Worm (Caenorhabditis elegans) whole organism, late embryonic: ENCODE measurements around the gene F30H5.3.

Source experiments
- C08G9.2 ChIP-seq: sonication (generic microtip); optimal IDR thresholded peaks from 2 replicates; lab custom pipeline; 2016; ENCODE audit warnings: mild to moderate bottlenecking, missing genetic modification characterization, moderate library complexity, missing compliant biosample characterization
- K02D7.2 ChIP-seq: sonication (generic microtip); optimal IDR thresholded peaks from 2 replicates; lab custom pipeline; 2017; ENCODE audit warnings: mild to moderate bottlenecking, missing genetic modification characterization, missing compliant biosample characterization
- K09A11.1 ChIP-seq: sonication (generic microtip); optimal IDR thresholded peaks from 2 replicates; lab custom pipeline; 2017; ENCODE audit warnings: antibody characterized with exemption, mild to moderate bottlenecking, missing genetic modification characterization, missing compliant biosample characterization; ENCODE audit not compliant: insufficient read depth
- T23F11.4 ChIP-seq: fragments of 200-800 bp; sonication (Bioruptor generic); optimal IDR thresholded peaks from 2 replicates; lab custom pipeline; 2018; ENCODE audit warnings: mild to moderate bottlenecking, missing genetic modification characterization, missing compliant biosample characterization
- Y22D7AL.16 ChIP-seq: sonication (generic microtip); optimal IDR thresholded peaks from 2 replicates; lab custom pipeline; 2016; ENCODE audit warnings: missing genetic modification characterization, missing compliant biosample characterization
- ahr-1 ChIP-seq: sonication (generic microtip); optimal IDR thresholded peaks from 2 replicates; lab custom pipeline; 2016; ENCODE audit warnings: missing genetic modification characterization, missing compliant biosample characterization
- ceh-14 ChIP-seq: sonication (generic microtip); optimal IDR thresholded peaks from 2 replicates; lab custom pipeline; 2016; ENCODE audit warnings: missing genotype, missing genetic modification characterization, missing compliant biosample characterization
- ceh-22 ChIP-seq: sonication (generic microtip); optimal IDR thresholded peaks from 2 replicates; lab custom pipeline; 2017; ENCODE audit warnings: missing biosample characterization, missing genetic modification characterization
- ceh-24 ChIP-seq: sonication (generic microtip); optimal IDR thresholded peaks from 2 replicates; lab custom pipeline; 2016; ENCODE audit warnings: mild to moderate bottlenecking, missing genetic modification characterization, missing compliant biosample characterization
- ceh-30 ChIP-seq: fragments of 150-350 bp; optimal IDR thresholded peaks from 2 replicates; lab custom pipeline; 2014; ENCODE audit warnings: missing biosample characterization, missing genetic modification characterization
- ceh-34 ChIP-seq: sonication (generic microtip); optimal IDR thresholded peaks from 2 replicates; lab custom pipeline; 2016; ENCODE audit warnings: mild to moderate bottlenecking, missing genetic modification characterization, missing compliant biosample characterization
- ceh-45 ChIP-seq: fragments of 200-800 bp; sonication (Bioruptor generic); IDR thresholded peaks from 2 replicates; pipeline ENCODE4 v1.3.6; 2022; ENCODE audit warnings: missing genetic modification reagents, missing genetic modification characterization, missing compliant biosample characterization
- ceh-48 ChIP-seq: sonication (generic microtip); optimal IDR thresholded peaks from 2 replicates; lab custom pipeline; 2016; ENCODE audit warnings: missing genetic modification characterization, inconsistent platforms, missing compliant biosample characterization
- che-1 ChIP-seq: sonication (generic microtip); optimal IDR thresholded peaks from 2 replicates; lab custom pipeline; 2016; ENCODE audit warnings: mild to moderate bottlenecking, missing genetic modification characterization, missing compliant biosample characterization
- elt-2 ChIP-seq: sonication (generic microtip); optimal IDR thresholded peaks from 2 replicates; lab custom pipeline; 2016; ENCODE audit warnings: missing genetic modification reagents, missing genetic modification characterization, missing compliant biosample characterization
- eyg-1 ChIP-seq: sonication (generic microtip); optimal IDR thresholded peaks from 2 replicates; lab custom pipeline; 2016; ENCODE audit warnings: missing genotype, missing genetic modification characterization, missing compliant biosample characterization
- fkh-10 ChIP-seq: fragments of 150-350 bp; optimal IDR thresholded peaks from 2 replicates; lab custom pipeline; 2014; ENCODE audit warnings: missing biosample characterization, missing genetic modification reagents, missing genetic modification characterization
- gmeb-2 ChIP-seq: sonication (generic microtip); optimal IDR thresholded peaks from 2 replicates; lab custom pipeline; 2016; ENCODE audit warnings: missing genetic modification characterization, inconsistent platforms, missing compliant biosample characterization
- hlh-6 ChIP-seq: sonication (generic microtip); optimal IDR thresholded peaks from 2 replicates; lab custom pipeline; 2016; ENCODE audit warnings: missing genotype, missing genetic modification characterization, missing compliant biosample characterization
- hlh-8 ChIP-seq: sonication (generic microtip); optimal IDR thresholded peaks from 2 replicates; lab custom pipeline; 2016; ENCODE audit warnings: missing genotype, missing genetic modification characterization, missing compliant biosample characterization
- madf-2 ChIP-seq: sonication (generic microtip); optimal IDR thresholded peaks from 2 replicates; lab custom pipeline; 2017; ENCODE audit warnings: missing genetic modification characterization, missing compliant biosample characterization
- nfya-1 ChIP-seq: sonication (generic microtip); optimal IDR thresholded peaks from 2 replicates; lab custom pipeline; 2017; ENCODE audit warnings: missing genetic modification characterization, mild to moderate bottlenecking, missing compliant biosample characterization, antibody characterized with exemption, moderate library complexity
- npax-4 ChIP-seq: sonication (generic microtip); optimal IDR thresholded peaks from 2 replicates; lab custom pipeline; 2016; ENCODE audit warnings: missing genetic modification characterization, missing compliant biosample characterization
- odd-2 ChIP-seq: sonication (generic microtip); optimal IDR thresholded peaks from 2 replicates; lab custom pipeline; 2017; ENCODE audit warnings: antibody characterized with exemption, mild to moderate bottlenecking, missing genetic modification characterization, missing compliant biosample characterization
- pag-3 ChIP-seq: sonication (generic microtip); optimal IDR thresholded peaks from 2 replicates; lab custom pipeline; 2016; ENCODE audit warnings: missing compliant biosample characterization, missing genetic modification characterization, borderline replicate concordance
- pha-2 ChIP-seq: sonication (generic microtip); optimal IDR thresholded peaks from 2 replicates; lab custom pipeline; 2017; ENCODE audit warnings: mild to moderate bottlenecking, missing genetic modification characterization, missing compliant biosample characterization
- pqm-1 ChIP-seq: sonication (generic microtip); optimal IDR thresholded peaks from 2 replicates; lab custom pipeline; 2016; ENCODE audit warnings: missing genetic modification characterization, missing compliant biosample characterization
- pros-1 ChIP-seq: fragments of 150-350 bp; optimal IDR thresholded peaks from 2 replicates; lab custom pipeline; 2014; ENCODE audit warnings: missing biosample characterization, missing genetic modification reagents, missing genetic modification characterization
- rnt-1 ChIP-seq: sonication (generic microtip); optimal IDR thresholded peaks from 2 replicates; lab custom pipeline; 2016; ENCODE audit warnings: missing genetic modification characterization, missing compliant biosample characterization
- sdc-2 ChIP-seq: sonication (generic microtip); optimal IDR thresholded peaks from 2 replicates; lab custom pipeline; 2016; ENCODE audit warnings: missing genotype, missing genetic modification characterization, missing compliant biosample characterization
- sox-4 ChIP-seq: sonication (generic microtip); optimal IDR thresholded peaks from 2 replicates; lab custom pipeline; 2017; ENCODE audit warnings: mild to moderate bottlenecking, missing genetic modification characterization, inconsistent platforms, missing compliant biosample characterization
- syd-9 ChIP-seq: sonication (generic microtip); optimal IDR thresholded peaks from 2 replicates; lab custom pipeline; 2016; ENCODE audit warnings: mild to moderate bottlenecking, missing genetic modification characterization, moderate library complexity, missing compliant biosample characterization
- tbx-2 ChIP-seq: sonication (generic microtip); optimal IDR thresholded peaks from 2 replicates; lab custom pipeline; 2016; ENCODE audit warnings: missing genetic modification characterization, missing compliant biosample characterization
- tbx-7 ChIP-seq: sonication (generic microtip); optimal IDR thresholded peaks from 2 replicates; lab custom pipeline; 2016; ENCODE audit warnings: missing genotype, missing genetic modification characterization, missing compliant biosample characterization
- unc-3 ChIP-seq, 2 experiments: fragments of 200-800 bp in 1 of 2; sonication (Bioruptor generic) in 1 of 2; sonication (generic microtip) in 1 of 2; conservative IDR thresholded peaks in 1 of 2; optimal IDR thresholded peaks in 1 of 2; 2 replicates each; pipeline versions ENCODE4 v1.3.6 to Lab custom; 2016 to 2022; ENCODE audit warnings: missing compliant biosample characterization in 2 of 2, missing genetic modification characterization in 2 of 2, missing genetic modification reagents in 1 of 2
- unc-42 ChIP-seq: sonication (generic microtip); optimal IDR thresholded peaks from 2 replicates; lab custom pipeline; 2016; ENCODE audit warnings: missing genotype, missing genetic modification characterization, missing compliant biosample characterization
- unc-55 ChIP-seq: sonication (generic microtip); optimal IDR thresholded peaks from 2 replicates; lab custom pipeline; 2017; ENCODE audit warnings: missing biosample characterization, missing genetic modification reagents, missing genetic modification characterization
- unc-86 ChIP-seq: sonication (generic microtip); optimal IDR thresholded peaks from 2 replicates; lab custom pipeline; 2016; ENCODE audit warnings: missing genetic modification characterization, missing compliant biosample characterization
- zip-5 ChIP-seq: sonication (generic microtip); optimal IDR thresholded peaks from 2 replicates; lab custom pipeline; 2016; ENCODE audit warnings: missing genetic modification characterization, missing compliant biosample characterization
- ztf-16 ChIP-seq: sonication (generic microtip); optimal IDR thresholded peaks from 2 replicates; lab custom pipeline; 2017; ENCODE audit warnings: missing genetic modification characterization, missing compliant biosample characterization

The F30H5.3 gene

ce11 chrIII:483556-483955 lies 28.5 kb downstream of the F30H5.3 start, which contains the start of gene F10C5.3:
Gene F10C5.3 (plus strand): TSS chrIII:483868.
- TF ChIP-seq npax-4 (tag; lab: Kevin White, UChicago) = no peak
- no peak for TF ChIP-seq ceh-45 (GFP tag; lab: Robert Waterston, UW)
- TF ChIP-seq pha-2 (tag; lab: Kevin White, UChicago) = no peak
- no peak for TF ChIP-seq syd-9
- no peak for TF ChIP-seq pros-1 (tag; lab: Kevin White, UChicago)
- TF ChIP-seq nfya-1 = no peak
- TF ChIP-seq pqm-1 (tag; lab: Kevin White, UChicago) = no peak
- no peak for TF ChIP-seq che-1 (tag; lab: Kevin White, UChicago)
- TF ChIP-seq fkh-10 (GFP tag; lab: Kevin White, UChicago) = no peak
- TF ChIP-seq, all 69 proteins: peak for 0

- TF ChIP-seq ceh-24 (tag; lab: Kevin White, UChicago) (no peak), K09A11.1 (no peak), zip-5 (tag; lab: Kevin White, UChicago) (no peak), rnt-1 (tag; lab: Kevin White, UChicago) (no peak), pha-2 (tag; lab: Kevin White, UChicago) (no peak), pros-1 (tag; lab: Kevin White, UChicago) (no peak), ztf-16 (tag; lab: Kevin White, UChicago) (no peak), ceh-30 (no peak), odd-2 (tag; lab: Kevin White, UChicago) (no peak), unc-42 (tag; lab: Kevin White, UChicago) (no peak), K02D7.2 (tag; lab: Kevin White, UChicago) (no peak), tbx-7 (tag; lab: Kevin White, UChicago) (no peak), elt-2 (tag; lab: Kevin White, UChicago) (no peak), fkh-10 (GFP tag; lab: Kevin White, UChicago) (no peak), sdc-2 (tag; lab: Kevin White, UChicago) (no peak), ceh-22 (tag; lab: Kevin White, UChicago) (no peak), Y22D7AL.16 (tag; lab: Kevin White, UChicago) (no peak)
Observed at ce11 chrIII:482739-483138, 29.3 kb downstream of the F30H5.3 start.

ce11 chrIII:481259-481658 lies 30.8 kb downstream of the F30H5.3 start:
- TF ChIP-seq sox-4 (tag; lab: Kevin White, UChicago) (no peak), sdc-2 (tag; lab: Kevin White, UChicago) (no peak), gmeb-2 (tag; lab: Kevin White, UChicago) (no peak), odd-2 (tag; lab: Kevin White, UChicago) (no peak), ceh-24 (tag; lab: Kevin White, UChicago) (no peak), syd-9 (no peak), ztf-16 (tag; lab: Kevin White, UChicago) (no peak), hlh-6 (no peak), unc-55 (GFP tag; lab: Kevin White, UChicago) (no peak), nfya-1 (no peak), unc-3 (GFP tag; conservative IDR thresholded peaks at IDR 0.05; lab: Robert Waterston, UW) (no peak), unc-3 (tag; optimal IDR thresholded peaks at IDR 0.05; lab: Kevin White, UChicago) (no peak), C08G9.2 (tag; lab: Kevin White, UChicago) (no peak), ahr-1 (tag; lab: Kevin White, UChicago) (no peak), ceh-14 (tag; lab: Kevin White, UChicago) (no peak), eyg-1 (tag; lab: Kevin White, UChicago) (no peak), hlh-8 (tag; lab: Kevin White, UChicago) (no peak), unc-86 (tag; lab: Kevin White, UChicago) (no peak)

ce11 chrIII:475154-475553 lies 36.9 kb downstream of the F30H5.3 start, which contains the start of gene mat-3:
Gene mat-3 (plus strand): TSS chrIII:475454.
- TF ChIP-seq tbx-2 (tag; lab: Kevin White, UChicago) (no peak), eyg-1 (tag; lab: Kevin White, UChicago) (no peak), madf-2 (tag; lab: Kevin White, UChicago) (no peak), pag-3 (tag; lab: Kevin White, UChicago) (no peak), che-1 (tag; lab: Kevin White, UChicago) (no peak), T23F11.4 (no peak), ceh-34 (tag; lab: Kevin White, UChicago) (no peak), ztf-16 (tag; lab: Kevin White, UChicago) (no peak), zip-5 (tag; lab: Kevin White, UChicago) (no peak), nfya-1 (no peak), K02D7.2 (tag; lab: Kevin White, UChicago) (no peak), ceh-48 (tag; lab: Kevin White, UChicago) (no peak), npax-4 (tag; lab: Kevin White, UChicago) (no peak), sox-4 (tag; lab: Kevin White, UChicago) (no peak), gmeb-2 (tag; lab: Kevin White, UChicago) (no peak)
